Fruit fly (Drosophila melanogaster) whole organism, wandering third instar larva: ENCODE measurements around the gene CG14826.

Experiments
- Abd-B ChIP-seq: fragments of >200 bp; optimal IDR thresholded peaks from 2 replicates; lab custom pipeline; 2017; ENCODE audit warnings: missing biosample characterization, missing genetic modification characterization
- CG32264 ChIP-seq: fragments of 200-800 bp; sonication (Bioruptor generic); optimal IDR thresholded peaks from 2 replicates; lab custom pipeline; 2016; ENCODE audit warnings: missing biosample characterization, missing genetic modification characterization
- CG9705 ChIP-seq: fragments of 200-800 bp; sonication (Bioruptor generic); optimal IDR thresholded peaks from 2 replicates; lab custom pipeline; 2018; ENCODE audit warnings: missing biosample characterization, mild to moderate bottlenecking, missing genetic modification characterization
- CrebA ChIP-seq: fragments of 200-800 bp; sonication (Bioruptor generic); optimal IDR thresholded peaks from 2 replicates; lab custom pipeline; 2016; ENCODE audit warnings: missing biosample characterization, mild to moderate bottlenecking, missing genetic modification characterization, borderline replicate concordance
- Dfd ChIP-seq: fragments of >200 bp; optimal IDR thresholded peaks from 2 replicates; lab custom pipeline; 2017; ENCODE audit warnings: missing biosample characterization, missing genetic modification characterization
- Dif ChIP-seq: fragments of 200-275, 200-300 bp; sonication (Bioruptor generic); optimal IDR thresholded peaks from 2 replicates; lab custom pipeline; 2018; ENCODE audit warnings: missing biosample characterization, missing genetic modification characterization; ENCODE audit not compliant: partially characterized antibody
- GATAd ChIP-seq: sonication (Bioruptor generic); optimal IDR thresholded peaks from 2 replicates; lab custom pipeline; 2016; ENCODE audit warnings: missing biosample characterization, missing genetic modification characterization
- HLH106 ChIP-seq: fragments of 200-800 bp; optimal IDR thresholded peaks from 3 replicates; lab custom pipeline; 2019; ENCODE audit warnings: missing biosample characterization, mild to moderate bottlenecking, missing genetic modification characterization, moderate library complexity
- Hnf4 ChIP-seq: fragments of 200-800 bp; sonication (Bioruptor generic); optimal IDR thresholded peaks from 2 replicates; lab custom pipeline; 2016; ENCODE audit warnings: missing biosample characterization, mild to moderate bottlenecking, missing genetic modification characterization
- Hr78 ChIP-seq: fragments of >200 bp; optimal IDR thresholded peaks from 2 replicates; lab custom pipeline; 2017; ENCODE audit warnings: missing biosample characterization, missing genetic modification characterization
- Hr83 ChIP-seq: fragments of 200-300 bp; sonication (Bioruptor generic); optimal IDR thresholded peaks from 2 replicates; lab custom pipeline; 2016; ENCODE audit warnings: missing biosample characterization, mild to moderate bottlenecking, missing genetic modification characterization, moderate library complexity; ENCODE audit not compliant: poor library complexity, severe bottlenecking
- Jra ChIP-seq: sonication (Bioruptor generic); optimal IDR thresholded peaks from 2 replicates; lab custom pipeline; 2016; ENCODE audit warnings: missing biosample characterization, missing genetic modification characterization
- Mio ChIP-seq: sonication (Bioruptor generic); optimal IDR thresholded peaks from 2 replicates; lab custom pipeline; 2016; ENCODE audit warnings: missing biosample characterization, missing genetic modification characterization
- Myc ChIP-seq: fragments of >200 bp; optimal IDR thresholded peaks from 2 replicates; lab custom pipeline; 2017
- N ChIP-seq: fragments of >200 bp; optimal IDR thresholded peaks from 2 replicates; lab custom pipeline; 2018; ENCODE audit warnings: missing biosample characterization, missing external identifiers, missing genetic modification characterization
- OdsH ChIP-seq: fragments of 200-800 bp; sonication (Bioruptor generic); optimal IDR thresholded peaks from 2 replicates; lab custom pipeline; 2016; ENCODE audit warnings: missing biosample characterization, mild to moderate bottlenecking, missing genetic modification characterization
- Rel ChIP-seq, 2 experiments: fragments of 200-800 bp; sonication (Bioruptor generic) in 1 of 2; optimal IDR thresholded peaks; 2 replicates in 1 of 2; 3 replicates in 1 of 2; lab custom pipeline; 2016 to 2019; ENCODE audit warnings: mild to moderate bottlenecking in 2 of 2, missing biosample characterization in 2 of 2, missing genetic modification characterization in 2 of 2, moderate library complexity in 1 of 2
- Sp1 ChIP-seq: fragments of 200-800 bp; sonication (Bioruptor generic); optimal IDR thresholded peaks from 3 replicates; lab custom pipeline; 2019; ENCODE audit warnings: missing biosample characterization, mild to moderate bottlenecking, missing genetic modification characterization, moderate library complexity
- Vsx2 ChIP-seq: fragments of 200-300, 225-300 bp; sonication (Bioruptor generic); optimal IDR thresholded peaks from 2 replicates; lab custom pipeline; 2018; ENCODE audit warnings: missing biosample characterization, missing genetic modification characterization; ENCODE audit not compliant: partially characterized antibody
- br ChIP-seq: fragments of 200-800 bp; sonication (Bioruptor generic); optimal IDR thresholded peaks from 2 replicates; lab custom pipeline; 2016; ENCODE audit warnings: missing biosample characterization, missing genetic modification characterization
- brk ChIP-seq: fragments of 200-800 bp; sonication (Bioruptor generic); optimal IDR thresholded peaks from 2 replicates; lab custom pipeline; 2016; ENCODE audit warnings: missing biosample characterization, mild to moderate bottlenecking, missing genetic modification characterization
- dl ChIP-seq, 2 experiments: fragments of 175-275, 200-275 bp in 1 of 2; fragments of 200-275 bp in 1 of 2; sonication (Bioruptor generic); optimal IDR thresholded peaks; lab custom pipeline; 2018; ENCODE audit warnings: mild to moderate bottlenecking in 2 of 2, missing biosample characterization in 2 of 2, missing genetic modification characterization in 2 of 2, moderate library complexity in 2 of 2; ENCODE audit not compliant: partially characterized antibody in 2 of 2, insufficient read depth in 1 of 2
- dmrt93B ChIP-seq: fragments of 200-800 bp; sonication (Bioruptor generic); optimal IDR thresholded peaks from 2 replicates; lab custom pipeline; 2018; ENCODE audit warnings: missing biosample characterization, mild to moderate bottlenecking, missing genetic modification characterization
- ey ChIP-seq: fragments of 200-800 bp; sonication (Bioruptor generic); optimal IDR thresholded peaks from 2 replicates; lab custom pipeline; 2016; ENCODE audit warnings: missing biosample characterization, missing genetic modification characterization
- foxo ChIP-seq, 2 experiments: fragments of 200-800 bp; sonication (Bioruptor generic); optimal IDR thresholded peaks; 2 replicates in 1 of 2; 3 replicates in 1 of 2; lab custom pipeline; 2016 to 2017; ENCODE audit warnings: missing biosample characterization in 2 of 2, missing genetic modification characterization in 2 of 2
- fru ChIP-seq: fragments of 200-800 bp; sonication (Bioruptor generic); optimal IDR thresholded peaks from 3 replicates; lab custom pipeline; 2016; ENCODE audit warnings: missing biosample characterization, mild to moderate bottlenecking, missing genetic modification characterization
- h ChIP-seq: fragments of 200-800 bp; sonication (Bioruptor generic); optimal IDR thresholded peaks from 3 replicates; lab custom pipeline; 2016; ENCODE audit warnings: missing biosample characterization, mild to moderate bottlenecking, missing genetic modification characterization
- jim ChIP-seq: fragments of 175-275, 200-325 bp; sonication (Bioruptor generic); optimal IDR thresholded peaks from 2 replicates; lab custom pipeline; 2016; ENCODE audit warnings: missing biosample characterization, mild to moderate bottlenecking, missing genetic modification characterization
- lola ChIP-seq: fragments of >200 bp; optimal IDR thresholded peaks from 2 replicates; lab custom pipeline; 2017; ENCODE audit warnings: missing biosample characterization, missing genetic modification characterization
- pan ChIP-seq: fragments of >200 bp; optimal IDR thresholded peaks from 2 replicates; lab custom pipeline; 2017
- psq ChIP-seq: fragments of 200-800 bp; sonication (Bioruptor generic); optimal IDR thresholded peaks from 3 replicates; lab custom pipeline; 2017; ENCODE audit warnings: missing biosample characterization, mild to moderate bottlenecking, missing genetic modification characterization, moderate library complexity
- rgr ChIP-seq: fragments of 200-800 bp; sonication (Bioruptor generic); optimal IDR thresholded peaks from 3 replicates; lab custom pipeline; 2016; ENCODE audit warnings: missing biosample characterization, mild to moderate bottlenecking, missing genetic modification characterization
- sage ChIP-seq: fragments of 200-800 bp; sonication (Bioruptor generic); optimal IDR thresholded peaks from 2 replicates; lab custom pipeline; 2016; ENCODE audit warnings: missing biosample characterization, mild to moderate bottlenecking, missing genetic modification characterization
- sv ChIP-seq: fragments of 200-800 bp; sonication (Bioruptor generic); optimal IDR thresholded peaks from 3 replicates; lab custom pipeline; 2016; ENCODE audit warnings: missing biosample characterization, missing genetic modification characterization
- tai ChIP-seq: sonication (Bioruptor generic); optimal IDR thresholded peaks from 2 replicates; lab custom pipeline; 2016; ENCODE audit warnings: missing biosample characterization, missing genetic modification characterization
- usp ChIP-seq: fragments of >200 bp; optimal IDR thresholded peaks from 2 replicates; lab custom pipeline; 2017; ENCODE audit warnings: missing biosample characterization, missing genetic modification characterization
- woc ChIP-seq: sonication (Bioruptor generic); optimal IDR thresholded peaks from 2 replicates; lab custom pipeline; 2016; ENCODE audit warnings: missing biosample characterization, mild to moderate bottlenecking, missing genetic modification characterization

CG14826 gene

DNA sequence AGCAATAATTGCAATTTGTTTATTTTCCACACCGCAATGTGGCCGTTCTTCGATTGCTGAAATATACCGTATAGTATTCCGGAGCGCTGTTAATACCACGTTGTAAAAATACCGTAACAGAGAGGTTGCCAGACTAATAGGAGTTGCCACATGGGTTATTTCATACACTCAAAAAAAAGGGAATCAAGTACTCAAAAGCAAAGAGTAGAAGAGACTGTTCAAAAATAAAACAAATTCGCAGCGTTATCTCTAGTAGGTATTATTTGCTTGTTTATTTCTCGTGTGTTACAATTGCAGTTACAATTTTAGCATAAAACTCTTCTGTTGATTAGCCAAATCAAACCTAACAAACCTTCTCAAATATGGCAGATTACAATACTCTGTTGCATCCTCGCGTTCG is 16.2 kb downstream of the CG14826 start, which contains the start of gene MED4:
Gene MED4 (minus strand): TSS at position 59 of the 400 bp plus-strand sequence.
- TF ChIP-seq woc (GFP tag; lab: Kevin White, UChicago) (peak; percentile 38), lola (GFP tag; lab: Kevin White, UChicago) (no peak), Jra (GFP tag; lab: Kevin White, UChicago) (peak; percentile 43), pan (no peak), foxo (GFP tag; optimal IDR thresholded peaks at IDR 0.05; lab: Kevin White, UChicago) (peak in 1 of 2 experiments; percentile 81), dmrt93B (GFP tag; lab: Kevin White, UChicago) (peak; percentile 21), CG9705 (GFP tag; lab: Kevin White, UChicago) (peak; percentile 41), br (GFP tag; lab: Kevin White, UChicago) (peak; percentile 59), fru (GFP tag; lab: Kevin White, UChicago) (peak; percentile 67), Myc (lab: Kevin White, UChicago) (no peak), Dif (GFP tag; lab: Kevin White, UChicago) (no peak), Vsx2 (GFP tag; lab: Kevin White, UChicago) (no peak), CrebA (GFP tag; lab: Kevin White, UChicago) (no peak), dl (GFP tag; optimal IDR thresholded peaks at IDR 0.05; lab: Kevin White, UChicago; ENCODE audit: insufficient read depth in 1 of 2, partially characterized antibody in 2 of 2) (no peak), Sp1 (peak; percentile 55), tai (no peak), sv (GFP tag; lab: Kevin White, UChicago) (peak; percentile 82), N (GFP tag; lab: Kevin White, UChicago) (no peak), HLH106 (tag; lab: Kevin White, UChicago) (peak; percentile 56), Hr78 (GFP tag; lab: Kevin White, UChicago) (no peak), Dfd (GFP tag; lab: Kevin White, UChicago) (no peak), rgr (GFP tag; lab: Kevin White, UChicago) (peak; percentile 78), OdsH (GFP tag; lab: Kevin White, UChicago) (peak; percentile 69), brk (no peak), Abd-B (GFP tag; lab: Kevin White, UChicago) (no peak), Mio (GFP tag; lab: Kevin White, UChicago) (no peak), GATAd (GFP tag; lab: Kevin White, UChicago) (no peak), CG32264 (GFP tag; lab: Kevin White, UChicago) (peak; percentile 20), psq (peak; percentile 55), jim (GFP tag; lab: Kevin White, UChicago) (peak; percentile 45), ey (peak; percentile 76), Hr83 (GFP tag; lab: Kevin White, UChicago) (peak; percentile 81), sage (GFP tag; lab: Kevin White, UChicago) (no peak), h (GFP tag; lab: Kevin White, UChicago) (peak; percentile 68), Rel (GFP tag; optimal IDR thresholded peaks at IDR 0.05; lab: Kevin White, UChicago) (no peak), Rel (tag; optimal IDR thresholded peaks at IDR 0.05; lab: Kevin White, UChicago) (peak; percentile 15)

DNA sequence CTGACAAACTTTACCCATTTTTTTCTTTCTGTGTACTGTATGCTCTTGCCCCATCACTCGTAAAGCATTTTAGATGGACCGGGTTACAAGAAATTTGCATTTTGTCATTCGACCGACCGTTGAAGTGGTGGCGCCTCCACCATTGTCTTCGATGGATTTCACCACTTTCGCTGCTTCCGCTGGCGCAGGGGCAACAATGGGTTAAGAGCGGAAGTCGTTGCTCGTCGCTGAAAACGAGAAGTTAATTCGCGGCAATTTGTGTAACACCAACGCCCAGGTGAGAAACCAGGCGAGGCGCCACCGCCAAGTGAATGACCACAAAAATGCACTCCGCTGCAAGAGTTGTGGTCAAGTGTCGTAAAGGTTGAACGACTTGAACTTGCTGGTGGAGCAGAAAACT is 20.4 kb downstream of the CG14826 start:
- TF ChIP-seq woc (GFP tag; lab: Kevin White, UChicago): no peak
- no peak for TF ChIP-seq CG9705 (GFP tag; lab: Kevin White, UChicago)
- no peak for TF ChIP-seq Dif (GFP tag; lab: Kevin White, UChicago)
- TF ChIP-seq HLH106 (tag; lab: Kevin White, UChicago): no peak
- TF ChIP-seq sage (GFP tag; lab: Kevin White, UChicago): no peak
- no peak for TF ChIP-seq Vsx2 (GFP tag; lab: Kevin White, UChicago)
- no peak for TF ChIP-seq Sp1
- TF ChIP-seq CG32264 (GFP tag; lab: Kevin White, UChicago): no peak
- no peak for TF ChIP-seq tai
- no peak for TF ChIP-seq foxo (GFP tag; optimal IDR thresholded peaks at IDR 0.05; lab: Kevin White, UChicago)
- no peak for TF ChIP-seq Hr83 (GFP tag; lab: Kevin White, UChicago)
- no peak for TF ChIP-seq jim (GFP tag; lab: Kevin White, UChicago)
- TF ChIP-seq GATAd (GFP tag; lab: Kevin White, UChicago): no peak

DNA sequence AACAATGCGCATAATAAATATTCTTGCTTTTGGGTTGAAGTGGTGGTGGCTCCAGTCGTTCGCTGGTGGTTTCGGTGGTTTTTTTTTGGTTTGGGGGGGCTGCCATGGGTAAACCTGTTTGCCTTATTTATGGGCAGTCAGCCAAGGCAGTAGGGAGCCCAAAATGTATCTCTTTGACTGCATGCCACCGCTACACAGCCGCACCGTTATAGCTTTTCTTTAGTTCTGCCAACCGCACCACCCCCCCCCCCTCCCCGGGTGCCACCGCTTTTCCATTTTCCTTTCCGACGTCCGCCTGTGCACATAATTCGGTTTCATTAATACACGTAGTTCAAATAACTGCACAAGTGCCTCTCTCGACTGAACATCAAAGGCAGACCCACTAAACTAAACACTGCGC is 24.0 kb downstream of the CG14826 start:
- TF ChIP-seq rgr (GFP tag; lab: Kevin White, UChicago) (no peak), Hr78 (GFP tag; lab: Kevin White, UChicago) (no peak), sage (GFP tag; lab: Kevin White, UChicago) (no peak), OdsH (GFP tag; lab: Kevin White, UChicago) (no peak), fru (GFP tag; lab: Kevin White, UChicago) (no peak), Sp1 (no peak), jim (GFP tag; lab: Kevin White, UChicago) (no peak), HLH106 (tag; lab: Kevin White, UChicago) (no peak), CG32264 (GFP tag; lab: Kevin White, UChicago) (no peak), Hr83 (GFP tag; lab: Kevin White, UChicago) (no peak), Hnf4 (GFP tag; lab: Kevin White, UChicago) (no peak), usp (GFP tag; lab: Kevin White, UChicago) (no peak), CrebA (GFP tag; lab: Kevin White, UChicago) (no peak), tai (no peak)
